Worm (Caenorhabditis elegans) whole organism, midembryonic: ENCODE measurements around the gene srt-55.
A peak's percentile ranks its signal among the peaks of the same experiment; 100 is the strongest.

Experiments used
- T22C8.4 ChIP-seq: fragments of 200-800 bp; sonication (Bioruptor generic); IDR thresholded peaks from 2 replicates; pipeline ENCODE4 v1.3.6; 2022; ENCODE audit warnings: missing genetic modification characterization, missing compliant biosample characterization
- cog-1 ChIP-seq: sonication (generic microtip); optimal IDR thresholded peaks from 2 replicates; lab custom pipeline; 2016; ENCODE audit warnings: missing genetic modification characterization, missing compliant biosample characterization
- flt-1 ChIP-seq: fragments of 200-800 bp; sonication (Bioruptor generic); IDR thresholded peaks from 2 replicates; pipeline ENCODE4 v1.3.6; 2022; ENCODE audit warnings: missing genetic modification characterization, missing compliant biosample characterization
- klf-2 ChIP-seq: fragments of 200-800 bp; sonication (Bioruptor generic); conservative IDR thresholded peaks from 2 replicates; pipeline ENCODE4 v1.3.6; 2022; ENCODE audit warnings: missing genetic modification reagents, missing genetic modification characterization, missing compliant biosample characterization
- med-1 ChIP-seq: sonication (generic microtip); optimal IDR thresholded peaks from 2 replicates; lab custom pipeline; 2017; ENCODE audit warnings: missing genetic modification characterization, mild to moderate bottlenecking, missing compliant biosample characterization, antibody characterized with exemption, missing genetic modification reagents; ENCODE audit not compliant: insufficient read depth
- ref-1 ChIP-seq: fragments of 200-800 bp; sonication (Bioruptor generic); conservative IDR thresholded peaks from 2 replicates; pipeline ENCODE4 v1.3.6; 2022; ENCODE audit warnings: missing genetic modification reagents, missing genetic modification characterization, missing compliant biosample characterization
- tab-1 ChIP-seq: fragments of 200-800 bp; sonication (Bioruptor generic); IDR thresholded peaks from 2 replicates; pipeline ENCODE4 v1.3.6; 2022; ENCODE audit warnings: missing genetic modification characterization, missing compliant biosample characterization
- ztf-23 ChIP-seq: fragments of 200-800 bp; sonication (Bioruptor generic); IDR thresholded peaks from 2 replicates; pipeline ENCODE4 v1.3.6; 2022; ENCODE audit warnings: missing genetic modification reagents, missing genetic modification characterization, missing compliant biosample characterization
- ztf-29 ChIP-seq: fragments of 200-800 bp; sonication (Bioruptor generic); IDR thresholded peaks from 2 replicates; pipeline ENCODE4 v1.3.6; 2022; ENCODE audit warnings: missing genetic modification reagents, missing genetic modification characterization, missing compliant biosample characterization

Gene srt-55

DNA sequence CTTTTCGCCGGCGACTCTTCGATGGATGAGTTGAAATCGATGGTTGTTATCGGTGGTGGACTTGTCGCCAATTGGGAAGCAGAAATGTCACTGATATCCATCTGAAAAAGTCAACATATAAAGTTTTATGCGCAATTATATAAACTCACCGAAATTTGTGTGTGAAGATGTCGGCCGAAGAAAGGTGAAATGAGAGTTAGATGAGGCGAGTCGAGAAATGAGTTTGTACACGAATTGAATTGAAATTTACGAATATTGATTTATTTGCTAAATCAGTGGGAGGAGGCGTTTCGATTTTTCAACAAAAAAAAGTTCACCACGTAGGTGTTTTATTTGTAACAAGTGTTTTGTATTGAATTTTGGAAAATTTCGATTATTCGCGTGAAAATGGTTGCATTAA is 4.9 kb downstream of the srt-55 start, which contains the start of gene kel-10:
kel-10 (minus strand) TSS at position 101 of the 400 bp plus-strand sequence.
- TF ChIP-seq klf-2 (GFP tag; lab: Robert Waterston, UW), result no peak
- no peak for TF ChIP-seq med-1
- no peak for TF ChIP-seq ztf-29 (GFP tag; lab: Robert Waterston, UW)
- TF ChIP-seq tab-1 (GFP tag; lab: Robert Waterston, UW), result no peak
- no peak for TF ChIP-seq ztf-23
- no peak for TF ChIP-seq ref-1 (GFP tag; lab: Robert Waterston, UW)
- no peak for TF ChIP-seq flt-1 (GFP tag; lab: Robert Waterston, UW)
- no peak for TF ChIP-seq T22C8.4 (GFP tag; lab: Robert Waterston, UW)
- no peak for TF ChIP-seq cog-1 (tag; lab: Kevin White, UChicago)

DNA sequence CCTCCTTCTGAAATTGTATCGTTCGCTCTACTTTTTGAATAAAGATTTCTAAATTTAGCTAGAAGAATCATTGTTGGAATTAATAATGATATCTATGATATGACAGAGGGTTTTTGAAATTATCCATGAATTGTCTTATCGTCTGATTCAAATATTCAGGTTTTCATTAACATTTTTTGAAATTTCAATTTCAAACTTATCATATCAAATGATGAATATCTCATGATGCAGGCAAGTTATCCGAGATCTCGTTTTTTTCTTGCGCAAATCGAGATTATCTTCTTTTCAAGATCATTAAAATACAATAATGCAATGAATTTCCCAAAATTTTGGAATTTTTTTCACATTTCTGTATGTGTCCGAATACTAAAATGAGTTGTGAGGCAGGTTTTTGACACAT is 8.3 kb downstream of the srt-55 start, which contains the start of gene spop-1:
spop-1 (minus strand) TSS at position 101 of the 400 bp plus-strand sequence.
- TF ChIP-seq flt-1 (GFP tag; lab: Robert Waterston, UW), result no peak
- no peak for TF ChIP-seq ref-1 (GFP tag; lab: Robert Waterston, UW)
- TF ChIP-seq med-1, result no peak
- no peak for TF ChIP-seq T22C8.4 (GFP tag; lab: Robert Waterston, UW)
- no peak for TF ChIP-seq tab-1 (GFP tag; lab: Robert Waterston, UW)
- TF ChIP-seq cog-1 (tag; lab: Kevin White, UChicago), result no peak
- no peak for TF ChIP-seq ztf-23
- TF ChIP-seq klf-2 (GFP tag; lab: Robert Waterston, UW), result no peak
- TF ChIP-seq ztf-29 (GFP tag; lab: Robert Waterston, UW), result no peak

DNA sequence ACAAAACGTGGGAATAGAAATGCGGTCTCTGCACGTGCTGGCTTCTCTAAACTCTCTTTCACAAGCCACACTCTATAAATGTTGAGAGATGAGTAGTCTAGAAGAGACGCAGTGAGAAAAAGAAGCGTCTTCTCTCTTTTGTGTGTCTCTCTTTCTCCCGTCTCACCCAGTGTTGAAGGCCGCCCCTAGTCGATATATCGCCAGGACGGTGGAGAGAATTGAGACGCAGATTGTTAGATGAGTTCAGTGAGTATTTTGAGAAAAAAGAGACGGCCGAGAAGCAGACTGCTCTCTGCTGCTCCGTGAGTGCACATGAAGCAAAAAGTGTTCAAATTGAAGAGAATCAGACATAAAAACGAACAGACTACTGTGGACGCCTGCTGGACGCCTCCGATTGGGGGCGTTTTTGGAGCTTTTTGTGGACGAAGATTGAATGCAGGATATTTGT is 9.7 kb downstream of the srt-55 start:
- TF ChIP-seq cog-1 (tag; lab: Kevin White, UChicago), result peak; percentile 69
- TF ChIP-seq tab-1 (GFP tag; lab: Robert Waterston, UW), result 0 out of 2 replicates have a peak, but pooled peaks have one; percentile 47
- TF ChIP-seq T22C8.4 (GFP tag; lab: Robert Waterston, UW), result 0 out of 2 replicates have a peak, but pooled peaks have one; percentile 43
- no peak for TF ChIP-seq ref-1 (GFP tag; lab: Robert Waterston, UW)
- no peak for TF ChIP-seq med-1
- TF ChIP-seq flt-1 (GFP tag; lab: Robert Waterston, UW), result peak; percentile 64; the same call in 1 of the 2 replicates
- 0 out of 2 replicates have a peak, but pooled peaks have one; percentile 6 for TF ChIP-seq ztf-29 (GFP tag; lab: Robert Waterston, UW)
- no peak for TF ChIP-seq klf-2 (GFP tag; lab: Robert Waterston, UW)
- TF ChIP-seq ztf-23, result 0 out of 2 replicates have a peak, but pooled peaks have one; percentile 48

DNA sequence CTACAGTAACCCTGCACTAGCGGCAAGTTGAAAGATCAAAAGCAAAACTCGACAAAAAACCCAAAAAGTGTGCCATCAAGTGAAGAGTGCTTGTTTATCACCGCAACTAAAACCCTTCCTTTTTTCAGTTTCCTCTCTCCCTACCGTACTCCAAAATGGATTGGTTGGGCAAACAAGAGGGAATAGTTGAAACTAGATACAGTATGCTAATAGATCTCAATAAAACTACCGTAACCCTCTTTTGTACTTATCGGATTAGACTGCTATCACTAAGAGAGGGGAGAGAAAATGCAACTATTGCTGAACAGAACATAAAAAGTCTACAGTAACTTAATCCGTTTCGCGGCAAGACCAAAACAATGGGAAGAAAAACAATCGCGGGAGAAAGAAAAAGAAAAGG is 10.9 kb downstream of the srt-55 start:
- TF ChIP-seq med-1 (no peak), cog-1 (tag; lab: Kevin White, UChicago) (no peak), T22C8.4 (GFP tag; lab: Robert Waterston, UW) (no peak), klf-2 (GFP tag; lab: Robert Waterston, UW) (no peak), flt-1 (GFP tag; lab: Robert Waterston, UW) (no peak), ztf-23 (no peak), ref-1 (GFP tag; lab: Robert Waterston, UW) (no peak), ztf-29 (GFP tag; lab: Robert Waterston, UW) (no peak), tab-1 (GFP tag; lab: Robert Waterston, UW) (no peak)

DNA sequence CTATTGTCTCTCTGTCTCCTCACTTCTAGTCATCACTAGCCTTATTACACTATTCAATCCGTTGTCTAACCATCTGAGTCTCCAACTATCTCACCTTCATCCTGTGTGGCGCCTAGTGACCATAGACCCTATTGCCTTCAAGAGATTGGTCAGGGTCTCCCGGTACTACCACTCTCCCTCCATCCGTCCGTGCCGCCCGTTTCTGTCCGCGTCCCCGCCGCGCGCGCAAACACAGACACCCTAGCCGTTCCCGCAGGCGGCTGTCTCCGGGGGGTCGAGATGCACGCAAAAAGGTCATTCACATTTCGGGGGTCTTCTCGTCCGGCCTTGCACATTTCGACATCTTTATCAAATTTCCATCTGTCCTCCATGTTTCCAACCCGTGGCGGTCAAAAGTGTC is 11.8 kb downstream of the srt-55 start:
- TF ChIP-seq flt-1 (GFP tag; lab: Robert Waterston, UW) (peak; percentile 76), tab-1 (GFP tag; lab: Robert Waterston, UW) (peak; percentile 76; the same call in 1 of the 2 replicates), ztf-29 (GFP tag; lab: Robert Waterston, UW) (no peak), ref-1 (GFP tag; lab: Robert Waterston, UW) (no peak), T22C8.4 (GFP tag; lab: Robert Waterston, UW) (no peak), klf-2 (GFP tag; lab: Robert Waterston, UW) (no peak), med-1 (no peak), cog-1 (tag; lab: Kevin White, UChicago) (peak; percentile 25), ztf-23 (no peak)

DNA sequence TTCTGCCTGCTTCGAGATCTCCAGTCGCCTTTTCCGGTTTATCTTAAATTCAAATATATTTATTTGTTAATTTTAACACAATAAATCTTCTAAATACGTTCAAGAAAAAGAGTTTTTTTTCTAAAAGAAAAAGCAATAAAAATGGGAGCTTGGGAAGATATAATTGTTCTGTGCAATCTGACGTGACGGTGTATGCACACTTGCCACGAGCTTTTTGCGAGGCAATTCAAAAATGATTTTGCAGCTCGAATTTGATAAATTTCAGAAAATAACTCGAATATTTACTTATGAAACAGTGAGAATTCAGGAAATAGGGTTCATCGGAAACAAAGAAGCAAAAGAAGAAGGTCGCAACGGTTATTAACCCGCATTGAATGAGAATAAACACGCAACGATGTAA is 13.2 kb downstream of the srt-55 start:
- TF ChIP-seq klf-2 (GFP tag; lab: Robert Waterston, UW) (no peak), cog-1 (tag; lab: Kevin White, UChicago) (no peak), tab-1 (GFP tag; lab: Robert Waterston, UW) (no peak), med-1 (no peak), T22C8.4 (GFP tag; lab: Robert Waterston, UW) (no peak), flt-1 (GFP tag; lab: Robert Waterston, UW) (no peak), ztf-23 (no peak), ref-1 (GFP tag; lab: Robert Waterston, UW) (no peak), ztf-29 (GFP tag; lab: Robert Waterston, UW) (no peak)

DNA sequence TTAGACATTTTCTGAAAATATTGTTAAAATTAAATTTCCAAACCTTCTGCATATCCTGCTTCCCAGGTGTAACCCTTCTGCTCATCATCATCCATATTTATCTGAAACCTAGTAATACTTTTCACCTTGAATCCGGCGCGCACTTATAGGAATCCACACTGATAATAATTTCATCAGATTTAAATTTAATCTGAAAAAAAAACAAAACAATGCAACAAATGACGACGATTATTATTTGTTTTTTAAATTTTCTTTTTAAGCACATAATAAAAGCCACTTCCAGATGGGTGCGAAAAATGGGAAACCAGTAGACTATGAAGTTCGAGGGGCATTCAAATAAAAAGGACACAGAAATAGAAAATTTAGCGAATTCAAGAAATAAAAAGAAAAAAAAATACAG is 15.6 kb downstream of the srt-55 start, which contains the start of gene gtf-2H2C:
gtf-2H2C (minus strand) TSS at position 101 of the 400 bp plus-strand sequence.
- TF ChIP-seq ref-1 (GFP tag; lab: Robert Waterston, UW) (no peak), T22C8.4 (GFP tag; lab: Robert Waterston, UW) (no peak), ztf-23 (no peak), klf-2 (GFP tag; lab: Robert Waterston, UW) (no peak), ztf-29 (GFP tag; lab: Robert Waterston, UW) (no peak), flt-1 (GFP tag; lab: Robert Waterston, UW) (no peak), cog-1 (tag; lab: Kevin White, UChicago) (no peak), med-1 (no peak), tab-1 (GFP tag; lab: Robert Waterston, UW) (no peak)

DNA sequence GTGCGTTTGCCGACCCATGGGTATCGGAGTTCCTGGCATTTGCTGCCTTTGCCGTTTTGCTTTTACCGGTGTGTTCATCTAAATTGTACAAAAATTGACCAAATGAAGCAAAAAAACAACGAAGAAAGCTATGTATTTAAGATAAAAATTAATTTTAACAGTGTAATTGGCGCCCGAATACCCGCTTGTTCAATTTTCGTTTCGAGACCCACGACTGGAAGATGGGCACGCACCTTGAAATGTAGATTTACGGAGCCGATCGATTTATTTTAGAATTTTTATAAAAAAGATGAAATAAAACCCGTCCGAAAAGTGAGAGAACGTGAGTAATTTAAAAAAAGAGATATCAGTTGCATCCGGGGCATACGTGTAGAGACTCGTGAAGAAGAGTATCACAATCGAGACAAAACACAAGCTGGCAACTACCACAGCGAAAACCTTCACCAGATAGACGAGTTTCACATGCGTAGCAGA is 17.7 kb downstream of the srt-55 start, which contains the start of gene hal-2:
hal-2 (minus strand) TSS at position 424 of the 474 bp plus-strand sequence.
- TF ChIP-seq T22C8.4 (GFP tag; lab: Robert Waterston, UW) (no peak), ref-1 (GFP tag; lab: Robert Waterston, UW) (no peak), tab-1 (GFP tag; lab: Robert Waterston, UW) (no peak), ztf-29 (GFP tag; lab: Robert Waterston, UW) (no peak), flt-1 (GFP tag; lab: Robert Waterston, UW) (no peak), ztf-23 (no peak), klf-2 (GFP tag; lab: Robert Waterston, UW) (no peak), med-1 (no peak), cog-1 (tag; lab: Kevin White, UChicago) (no peak)

DNA sequence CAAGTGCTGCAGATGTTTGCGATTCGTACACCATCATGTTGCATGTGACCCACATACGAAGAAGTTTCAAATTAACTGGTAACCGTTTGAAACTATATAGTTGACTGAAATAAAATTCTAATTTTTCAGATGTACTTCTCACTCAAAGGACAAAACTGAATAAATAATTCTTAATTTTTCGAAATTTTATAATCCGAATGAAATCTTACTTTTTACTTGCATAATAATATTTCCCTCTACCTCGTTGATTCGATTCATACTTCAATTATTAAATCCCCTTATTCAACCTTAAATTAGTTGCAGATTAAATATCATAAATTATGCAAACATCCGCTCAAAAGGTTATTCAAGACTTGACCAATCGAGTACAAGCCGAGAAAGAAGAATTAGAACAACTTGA is 20.3 kb downstream of the srt-55 start, which contains the start of gene T16H12.2:
T16H12.2 (plus strand) TSS at position 301 of the 400 bp plus-strand sequence.
- TF ChIP-seq cog-1 (tag; lab: Kevin White, UChicago) (no peak), T22C8.4 (GFP tag; lab: Robert Waterston, UW) (no peak), med-1 (no peak), klf-2 (GFP tag; lab: Robert Waterston, UW) (no peak), flt-1 (GFP tag; lab: Robert Waterston, UW) (no peak)
